Fruit fly (Drosophila melanogaster): ENCODE measurements around the gene CaMKII.

DNA sequence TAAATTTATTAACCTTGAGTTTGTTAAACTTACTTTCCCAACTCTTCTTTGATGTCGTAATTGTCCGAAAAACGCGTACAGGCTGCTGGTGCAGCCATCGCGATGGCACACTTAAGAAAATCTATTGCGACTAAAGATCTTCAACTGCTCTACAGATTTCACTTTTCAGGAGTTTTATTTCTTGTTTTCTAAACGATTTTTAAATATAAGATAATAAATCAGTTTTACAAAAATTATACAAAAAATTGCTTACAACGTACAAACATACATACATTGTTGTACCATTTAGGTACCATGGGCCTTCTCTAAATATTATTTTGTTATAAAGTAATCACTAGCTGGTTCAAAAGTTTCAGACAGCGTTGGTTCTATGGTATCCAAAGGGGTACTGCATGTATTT, 3.1 kb downstream of the CaMKII start:
- TF ChIP-seq psq (optimal IDR thresholded peaks at IDR 0.05) (no peak), Sin3A (optimal IDR thresholded peaks at IDR 0.05) (no peak)

All from Kc167 (cell line).